Fruit fly (Drosophila melanogaster): Measurements from ENCODE around the gene side-III.

Gene side-III

dm6 chr3R:5959382-5959781 is at the start of gene side-III:
TSS of gene side-III (minus strand) at chr3R:5959555.
- TF ChIP-seq pdm3 (GFP tag; optimal IDR thresholded peaks at IDR 0.05): no peak
- no peak for TF ChIP-seq eg (GFP tag; IDR thresholded peaks at IDR 0.05)
- TF ChIP-seq Eip78C (GFP tag): no peak
- no peak for TF ChIP-seq lz (GFP tag; optimal IDR thresholded peaks at IDR 0.05)

DNA sequence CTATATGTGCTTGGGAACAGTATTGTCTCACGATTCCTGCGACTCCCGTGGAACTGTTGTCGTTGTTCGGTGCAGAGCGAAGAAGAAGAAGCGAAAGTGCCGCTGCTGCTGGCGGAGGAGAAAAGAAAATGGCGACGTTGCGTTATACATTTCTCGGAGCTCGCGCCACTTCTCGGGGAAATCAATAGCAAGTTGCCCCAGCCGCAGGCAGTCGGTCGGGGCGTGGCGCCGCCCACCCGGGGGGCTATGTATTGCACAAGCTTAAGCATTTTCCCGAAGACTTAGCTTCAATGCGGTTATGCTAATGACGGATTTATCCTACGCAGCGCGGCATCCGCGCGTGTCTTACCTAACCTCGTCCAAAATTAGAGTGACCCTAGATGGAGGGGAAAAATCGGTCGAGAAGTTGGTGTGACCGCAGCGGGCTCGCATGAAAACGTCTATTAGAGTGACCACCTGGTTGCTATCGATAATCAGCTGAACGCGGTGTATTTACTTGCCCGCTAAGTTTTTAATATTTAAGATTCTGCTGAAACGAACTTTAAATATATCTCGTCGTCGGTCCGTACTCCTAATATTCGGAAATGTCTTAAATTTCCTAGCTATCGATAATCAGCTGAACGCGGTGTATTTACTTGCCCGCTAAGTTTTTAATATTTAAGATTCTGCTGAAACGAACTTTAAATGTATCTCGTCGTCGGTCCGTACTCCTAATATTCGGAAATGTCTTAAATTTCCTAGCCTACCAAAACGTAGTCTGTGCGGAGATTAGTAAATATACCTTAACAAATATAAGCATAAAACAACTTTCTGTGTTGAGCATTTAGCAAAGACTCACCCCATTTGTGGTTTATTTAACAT is 49.1 kb upstream of the side-III start, which contains the start of gene Rm62:
Gene Rm62 (minus strand): TSS at position 378 of the 861 bp plus-strand sequence.
- 0 out of 3 replicates have a peak, but pooled peaks have one; percentile 27 for TF ChIP-seq CG6163 (GFP tag; IDR thresholded peaks at IDR 0.05)
- TF ChIP-seq Eip75B (GFP tag; optimal IDR thresholded peaks at IDR 0.05): no peak
- TF ChIP-seq svp (GFP tag): peak; percentile 75
- no peak for TF ChIP-seq CG31627 (GFP tag; optimal IDR thresholded peaks at IDR 0.05)
- peak; percentile 13 for TF ChIP-seq CG1621 (tag; optimal IDR thresholded peaks at IDR 0.05)
- TF ChIP-seq CG6854 (GFP tag; optimal IDR thresholded peaks at IDR 0.05): no peak
- TF ChIP-seq CG15336 (GFP tag; IDR thresholded peaks at IDR 0.05): peak; percentile 36; the same call in 1 of the 2 replicates
- no peak for TF ChIP-seq CG4318 (GFP tag; optimal IDR thresholded peaks at IDR 0.05)
- TF ChIP-seq dac (GFP tag; optimal IDR thresholded peaks at IDR 0.05): no peak
- TF ChIP-seq CG11762 (GFP tag; optimal IDR thresholded peaks at IDR 0.05; ENCODE audit: insufficient read depth): no peak
- peak; percentile 20 for TF ChIP-seq CG3032 (tag; optimal IDR thresholded peaks at IDR 0.05)
- TF ChIP-seq CG8632 (GFP tag; optimal IDR thresholded peaks at IDR 0.05): no peak
- TF ChIP-seq Hr38 (GFP tag; optimal IDR thresholded peaks at IDR 0.05): no peak
- no peak for TF ChIP-seq Hr4 (GFP tag; optimal IDR thresholded peaks at IDR 0.05)
- TF ChIP-seq CG10669 (GFP tag; optimal IDR thresholded peaks at IDR 0.05): no peak
- peak; percentile 22 for TF ChIP-seq CG16779 (tag; optimal IDR thresholded peaks at IDR 0.05)
- no peak for TF ChIP-seq Blimp-1 (GFP tag; optimal IDR thresholded peaks at IDR 0.05)
- peak; percentile 12; the same call in 1 of the 3 replicates for TF ChIP-seq eg (GFP tag; IDR thresholded peaks at IDR 0.05)
- TF ChIP-seq Eip93F (GFP tag; optimal IDR thresholded peaks at IDR 0.05): no peak
- no peak for TF ChIP-seq topi (GFP tag; optimal IDR thresholded peaks at IDR 0.05)
- no peak for TF ChIP-seq CG11294 (GFP tag; IDR thresholded peaks at IDR 0.05)
- TF ChIP-seq net (GFP tag; optimal IDR thresholded peaks at IDR 0.05): no peak
- no peak for TF ChIP-seq lz (GFP tag; optimal IDR thresholded peaks at IDR 0.05)
- TF ChIP-seq Ets96B (tag; optimal IDR thresholded peaks at IDR 0.05): peak; percentile 23
- no peak for TF ChIP-seq Ets21C (GFP tag; optimal IDR thresholded peaks at IDR 0.05)
- no peak for TF ChIP-seq CG34406 (GFP tag; optimal IDR thresholded peaks at IDR 0.05)
- no peak for TF ChIP-seq CG10631 (GFP tag; optimal IDR thresholded peaks at IDR 0.05)
- TF ChIP-seq ss (GFP tag; optimal IDR thresholded peaks at IDR 0.05): peak in 1 of 2 experiments; percentile 16
- no peak for TF ChIP-seq fd85E (GFP tag; optimal IDR thresholded peaks at IDR 0.05)
- no peak for TF ChIP-seq CG11902 (GFP tag; optimal IDR thresholded peaks at IDR 0.05)
- peak; percentile 44; the same call in 1 of the 3 replicates for TF ChIP-seq CG8119 (GFP tag; IDR thresholded peaks at IDR 0.05)
- TF ChIP-seq Lpt (GFP tag; optimal IDR thresholded peaks at IDR 0.05): no peak
- TF ChIP-seq CG9139 (GFP tag; optimal IDR thresholded peaks at IDR 0.05): peak; percentile 32
- TF ChIP-seq dsx (GFP tag; optimal IDR thresholded peaks at IDR 0.05; ENCODE audit: poor library complexity, severe bottlenecking): peak; percentile 0
- no peak for TF ChIP-seq fd59A (GFP tag; optimal IDR thresholded peaks at IDR 0.05)
- peak; percentile 88 for TF ChIP-seq Eip78C (GFP tag)
- peak; percentile 43 for TF ChIP-seq vri (GFP tag; optimal IDR thresholded peaks at IDR 0.05)
- no peak for TF ChIP-seq Sox14 (GFP tag; optimal IDR thresholded peaks at IDR 0.05)
- no peak for TF ChIP-seq CG6792 (GFP tag; optimal IDR thresholded peaks at IDR 0.05)
- TF ChIP-seq CG7368 (GFP tag; optimal IDR thresholded peaks at IDR 0.05): no peak
- no peak for TF ChIP-seq CG6808 (GFP tag; optimal IDR thresholded peaks at IDR 0.05)
- TF ChIP-seq Hr39 (GFP tag; optimal IDR thresholded peaks at IDR 0.05): no peak
- peak; percentile 25 for TF ChIP-seq esn (GFP tag; optimal IDR thresholded peaks at IDR 0.05)

Measured in whole organism, prepupa.